Fruit fly (Drosophila melanogaster) whole organism, embryonic: Measurements from ENCODE around the gene CG10300.

Source experiments
- Ada2b ChIP-seq: fragments of 200-800 bp; sonication (Bioruptor generic); IDR thresholded peaks from 2 replicates; pipeline ENCODE4 v1.3.6; 2022; ENCODE audit warnings: missing biosample characterization, missing genetic modification characterization
- Blimp-1 ChIP-seq: fragments of 200-800 bp; sonication (Bioruptor generic); optimal IDR thresholded peaks from 3 replicates; lab custom pipeline; 2018; ENCODE audit warnings: missing biosample characterization, missing genetic modification characterization, mild to moderate bottlenecking, moderate library complexity, missing genetic modification reagents
- BtbVII ChIP-seq: fragments of 200-800 bp; sonication (Bioruptor generic); optimal IDR thresholded peaks from 3 replicates; lab custom pipeline; 2017; ENCODE audit warnings: missing biosample characterization, mild to moderate bottlenecking, missing genetic modification characterization
- CG10654 ChIP-seq: fragments of 200-800 bp; sonication (Bioruptor generic); optimal IDR thresholded peaks from 2 replicates; lab custom pipeline; 2016; ENCODE audit warnings: missing biosample characterization, missing genetic modification characterization
- CG10959 ChIP-seq: fragments of 200-800 bp; sonication (Bioruptor generic); IDR thresholded peaks from 2 replicates; pipeline ENCODE4 v1.3.6; 2022; ENCODE audit warnings: missing biosample characterization, missing genetic modification characterization
- CG12299 ChIP-seq: fragments of 200-800 bp; sonication (Bioruptor generic); optimal IDR thresholded peaks from 2 replicates; lab custom pipeline; 2018; ENCODE audit warnings: missing biosample characterization, mild to moderate bottlenecking, missing genetic modification characterization
- CG13296 ChIP-seq: fragments of 200-800 bp; sonication (Bioruptor generic); optimal IDR thresholded peaks from 3 replicates; lab custom pipeline; 2018; ENCODE audit warnings: missing biosample characterization, mild to moderate bottlenecking, missing genetic modification characterization
- CG14050 ChIP-seq: fragments of 200-800 bp; sonication (Bioruptor generic); IDR thresholded peaks from 3 replicates; pipeline ENCODE4 v1.3.6; 2022; ENCODE audit warnings: missing biosample characterization, missing genetic modification characterization
- CG15269 ChIP-seq: fragments of 200-800 bp; sonication (Bioruptor generic); optimal IDR thresholded peaks from 2 replicates; lab custom pipeline; 2018; ENCODE audit warnings: missing biosample characterization, mild to moderate bottlenecking, missing genetic modification characterization, moderate library complexity
- CG16813 ChIP-seq: fragments of 200-800 bp; sonication (Bioruptor generic); IDR thresholded peaks from 3 replicates; pipeline ENCODE4 v1.3.6; 2022; ENCODE audit warnings: missing biosample characterization, missing genetic modification characterization; ENCODE audit not compliant: partially characterized antibody
- CG16863 ChIP-seq: fragments of 200-800 bp; sonication (Bioruptor generic); optimal IDR thresholded peaks from 3 replicates; lab custom pipeline; 2016; ENCODE audit warnings: missing biosample characterization, missing genetic modification characterization
- CG2199 ChIP-seq: fragments of 200-800 bp; sonication (Bioruptor generic); IDR thresholded peaks from 3 replicates; pipeline ENCODE4 v1.3.6; 2022; ENCODE audit warnings: missing biosample characterization, missing genetic modification characterization
- CG2875 ChIP-seq: fragments of 200-800 bp; sonication (Bioruptor generic); optimal IDR thresholded peaks from 2 replicates; lab custom pipeline; 2017; ENCODE audit warnings: missing biosample characterization, mild to moderate bottlenecking, missing genetic modification characterization, missing genetic modification reagents
- CG30403 ChIP-seq: fragments of 200-800 bp; sonication (Bioruptor generic); optimal IDR thresholded peaks from 3 replicates; lab custom pipeline; 2016; ENCODE audit warnings: missing biosample characterization, missing genetic modification characterization
- CG31388 ChIP-seq: fragments of 200-800 bp; sonication (Bioruptor generic); optimal IDR thresholded peaks from 2 replicates; lab custom pipeline; 2016; ENCODE audit warnings: missing biosample characterization, missing genetic modification characterization
- CG34422 ChIP-seq: fragments of 200-800 bp; sonication (Bioruptor generic); IDR thresholded peaks from 3 replicates; pipeline ENCODE4 v1.3.6; 2022; ENCODE audit warnings: missing biosample characterization, missing genetic modification characterization
- CG4282 ChIP-seq: fragments of 200-800 bp; sonication (Bioruptor generic); optimal IDR thresholded peaks from 2 replicates; lab custom pipeline; 2016; ENCODE audit warnings: missing biosample characterization, missing genetic modification characterization
- CG4617 ChIP-seq: fragments of 200-800 bp; sonication (Bioruptor generic); optimal IDR thresholded peaks from 3 replicates; lab custom pipeline; 2016; ENCODE audit warnings: missing biosample characterization, missing genetic modification characterization, borderline replicate concordance
- CG5953 ChIP-seq: fragments of 200-800 bp; sonication (Bioruptor generic); IDR thresholded peaks from 2 replicates; pipeline ENCODE4 v1.3.6; 2022; ENCODE audit warnings: missing biosample characterization, missing genetic modification characterization
- CG6813 ChIP-seq: fragments of 200-800 bp; sonication (Bioruptor generic); optimal IDR thresholded peaks from 2 replicates; lab custom pipeline; 2017; ENCODE audit warnings: missing biosample characterization, missing genetic modification characterization, mild to moderate bottlenecking, moderate library complexity, missing genetic modification reagents
- CG7372 ChIP-seq: fragments of 200-800 bp; sonication (Bioruptor generic); IDR thresholded peaks from 2 replicates; pipeline ENCODE4 v1.3.6; 2022; ENCODE audit warnings: missing biosample characterization, missing genetic modification characterization
- CG8388 ChIP-seq: fragments of 200-800 bp; sonication (Bioruptor generic); optimal IDR thresholded peaks from 2 replicates; lab custom pipeline; 2019; ENCODE audit warnings: missing biosample characterization, mild to moderate bottlenecking, missing genetic modification characterization, moderate library complexity
- CG8478 ChIP-seq: fragments of >200 bp; optimal IDR thresholded peaks from 2 replicates; lab custom pipeline; 2018
- CG9215 ChIP-seq: fragments of 200-800 bp; sonication (Bioruptor generic); IDR thresholded peaks from 2 replicates; pipeline ENCODE4 v1.3.6; 2022; ENCODE audit warnings: missing biosample characterization, missing genetic modification characterization
- Dbx ChIP-seq: fragments of 200-800 bp; sonication (Bioruptor generic); IDR thresholded peaks from 3 replicates; pipeline ENCODE4 v1.3.6; 2022; ENCODE audit warnings: missing biosample characterization, missing genetic modification characterization
- Eip74EF ChIP-seq, 2 experiments: fragments of 200-800 bp in 1 of 2; fragments of >200 bp in 1 of 2; sonication (Bioruptor generic) in 1 of 2; optimal IDR thresholded peaks; 2 replicates each; lab custom pipeline; 2017 to 2019; ENCODE audit warnings: missing biosample characterization in 2 of 2, missing genetic modification characterization in 2 of 2, mild to moderate bottlenecking in 1 of 2, moderate library complexity in 1 of 2
- Hmx ChIP-seq: fragments of 200-800 bp; sonication (Bioruptor generic); optimal IDR thresholded peaks from 2 replicates; lab custom pipeline; 2016; ENCODE audit warnings: missing biosample characterization, missing genetic modification characterization
- Hr51 ChIP-seq, 2 experiments: fragments of 200-800 bp; sonication (Bioruptor generic); optimal IDR thresholded peaks; 2 replicates in 1 of 2; 3 replicates in 1 of 2; lab custom pipeline; 2016 to 2018; ENCODE audit warnings: missing biosample characterization in 2 of 2, missing genetic modification characterization in 2 of 2, mild to moderate bottlenecking in 1 of 2, moderate library complexity in 1 of 2
- MTF-1 ChIP-seq: fragments of 200-800 bp; sonication (Bioruptor generic); optimal IDR thresholded peaks from 2 replicates; lab custom pipeline; 2018; ENCODE audit warnings: missing biosample characterization, mild to moderate bottlenecking, missing genetic modification characterization, borderline replicate concordance
- Mrtf ChIP-seq: fragments of 200-800 bp; sonication (Bioruptor generic); IDR thresholded peaks from 3 replicates; pipeline ENCODE4 v1.3.6; 2022; ENCODE audit warnings: missing biosample characterization, missing genetic modification characterization
- Oli ChIP-seq: fragments of 200-800 bp; sonication (Bioruptor generic); optimal IDR thresholded peaks from 2 replicates; lab custom pipeline; 2018; ENCODE audit warnings: missing biosample characterization, mild to moderate bottlenecking, missing genetic modification characterization, moderate library complexity
- Opbp ChIP-seq: fragments of 200-800 bp; sonication (Bioruptor generic); IDR thresholded peaks from 3 replicates; pipeline ENCODE4 v1.3.6; 2022; ENCODE audit warnings: missing biosample characterization, missing genetic modification characterization; ENCODE audit not compliant: partially characterized antibody
- Ssrp ChIP-seq: fragments of 200-800 bp; sonication (Bioruptor generic); optimal IDR thresholded peaks from 2 replicates; lab custom pipeline; 2018; ENCODE audit warnings: missing biosample characterization, mild to moderate bottlenecking, missing genetic modification characterization, moderate library complexity
- TFAM ChIP-seq: fragments of 200-800 bp; sonication (Bioruptor generic); optimal IDR thresholded peaks from 2 replicates; lab custom pipeline; 2017; ENCODE audit warnings: missing biosample characterization, missing genetic modification characterization, inconsistent platforms
- Xrp1 ChIP-seq: fragments of 200-800 bp; sonication (Bioruptor generic); IDR thresholded peaks from 2 replicates; pipeline ENCODE4 v1.3.6; 2022; ENCODE audit warnings: missing biosample characterization, missing genetic modification characterization
- ato ChIP-seq: fragments of 200-800 bp; sonication (Bioruptor generic); IDR thresholded peaks from 2 replicates; pipeline ENCODE4 v1.3.6; 2022; ENCODE audit warnings: missing biosample characterization, missing genetic modification characterization; ENCODE audit not compliant: partially characterized antibody
- dan ChIP-seq: fragments of 200-800 bp; sonication (Bioruptor generic); IDR thresholded peaks from 2 replicates; pipeline ENCODE4 v1.3.6; 2022; ENCODE audit warnings: missing biosample characterization, missing genetic modification characterization
- dmrt11E ChIP-seq: fragments of 200-800 bp; sonication (Bioruptor generic); optimal IDR thresholded peaks from 3 replicates; lab custom pipeline; 2018; ENCODE audit warnings: missing biosample characterization, mild to moderate bottlenecking, missing genetic modification characterization, moderate library complexity
- dysf ChIP-seq: fragments of 200-800 bp; sonication (Bioruptor generic); IDR thresholded peaks from 3 replicates; pipeline ENCODE4 v1.3.6; 2022; ENCODE audit warnings: missing biosample characterization, missing genetic modification characterization
- ftz-f1 ChIP-seq: fragments of 200-800 bp; sonication (Bioruptor generic); optimal IDR thresholded peaks from 2 replicates; lab custom pipeline; 2016; ENCODE audit warnings: missing biosample characterization, missing genetic modification characterization
- fu2 ChIP-seq: fragments of 200-800 bp; sonication (Bioruptor generic); optimal IDR thresholded peaks from 2 replicates; lab custom pipeline; 2016; ENCODE audit warnings: missing biosample characterization, missing genetic modification characterization
- grau ChIP-seq: fragments of 200-800 bp; optimal IDR thresholded peaks from 3 replicates; lab custom pipeline; 2019; ENCODE audit warnings: missing biosample characterization, mild to moderate bottlenecking, missing genetic modification characterization, moderate library complexity
- gsb-n ChIP-seq: fragments of 200-800 bp; sonication (Bioruptor generic); optimal IDR thresholded peaks from 3 replicates; lab custom pipeline; 2018; ENCODE audit warnings: missing biosample characterization, mild to moderate bottlenecking, missing genetic modification characterization
- jing ChIP-seq: fragments of 200-800 bp; sonication (Bioruptor generic); optimal IDR thresholded peaks from 2 replicates; lab custom pipeline; 2018; ENCODE audit warnings: missing biosample characterization, mild to moderate bottlenecking, missing genetic modification characterization
- kay ChIP-seq: fragments of 200-800 bp; sonication (Bioruptor generic); optimal IDR thresholded peaks from 2 replicates; lab custom pipeline; 2016; ENCODE audit warnings: missing biosample characterization, missing genetic modification characterization
- lov ChIP-seq, 2 experiments: fragments of 200-800 bp in 1 of 2; fragments of >200 bp in 1 of 2; sonication (Bioruptor generic) in 1 of 2; IDR thresholded peaks in 1 of 2; optimal IDR thresholded peaks in 1 of 2; 2 replicates in 1 of 2; 3 replicates in 1 of 2; pipeline versions ENCODE4 v1.3.6 to Lab custom; 2017 to 2022; ENCODE audit warnings: missing biosample characterization in 1 of 2, missing genetic modification characterization in 1 of 2
- oc ChIP-seq: fragments of 200-800 bp; sonication (Bioruptor generic); optimal IDR thresholded peaks from 2 replicates; lab custom pipeline; 2018; ENCODE audit warnings: missing biosample characterization, mild to moderate bottlenecking, missing genetic modification characterization, moderate library complexity
- so ChIP-seq: fragments of 200-800 bp; sonication (Bioruptor generic); IDR thresholded peaks from 3 replicates; pipeline ENCODE4 v1.3.6; 2022; ENCODE audit warnings: missing biosample characterization, missing genetic modification characterization
- stwl ChIP-seq: fragments of 200-800 bp; sonication (Bioruptor generic); optimal IDR thresholded peaks from 3 replicates; lab custom pipeline; 2018; ENCODE audit warnings: missing biosample characterization, mild to moderate bottlenecking, missing genetic modification characterization, moderate library complexity
- tx ChIP-seq: fragments of 200-800 bp; sonication (Bioruptor generic); optimal IDR thresholded peaks from 2 replicates; lab custom pipeline; 2016; ENCODE audit warnings: missing biosample characterization, missing genetic modification characterization

CG10300 gene

dm6 chr3R:23726740-23727139 lies 15.4 kb downstream of the CG10300 start (continued):
- TF ChIP-seq grau (tag; lab: Kevin White, UChicago) (peak; percentile 87), CG16813 (no peak), tx (GFP tag; lab: Kevin White, UChicago) (peak; percentile 64), ftz-f1 (GFP tag; lab: Kevin White, UChicago) (no peak), CG7372 (GFP tag; lab: Robert Waterston, UW) (peak; percentile 81), Dbx (GFP tag; lab: Robert Waterston, UW) (peak; percentile 92), jing (peak; percentile 22), CG6813 (GFP tag; lab: Kevin White, UChicago) (peak; percentile 65), Opbp (no peak), lov (optimal IDR thresholded peaks at IDR 0.05; lab: Kevin White, UChicago) (no peak), lov (GFP tag; IDR thresholded peaks at IDR 0.05; lab: Robert Waterston, UW) (no peak), Xrp1 (GFP tag; lab: Robert Waterston, UW) (peak; percentile 75), Ssrp (peak; percentile 44), CG2199 (no peak), Hr51 (GFP tag; optimal IDR thresholded peaks at IDR 0.05; lab: Kevin White, UChicago) (peak; percentile 45 to 86), Eip74EF (GFP tag; optimal IDR thresholded peaks at IDR 0.05; lab: Kevin White, UChicago) (peak in 1 of 2 experiments; percentile 50), dan (no peak), dysf (peak; percentile 87), CG4617 (GFP tag; lab: Kevin White, UChicago) (peak; percentile 16), CG10959 (GFP tag; lab: Robert Waterston, UW) (no peak), so (peak; percentile 66; the same call in 1 of the 3 replicates), ato (GFP tag; lab: Robert Waterston, UW) (no peak), TFAM (GFP tag; lab: Kevin White, UChicago) (no peak), CG13296 (GFP tag; lab: Kevin White, UChicago) (peak; percentile 75), Blimp-1 (peak; percentile 57), Oli (tag; lab: Kevin White, UChicago) (peak; percentile 76), CG2875 (no peak), CG31388 (GFP tag; lab: Kevin White, UChicago) (no peak), CG8388 (GFP tag; lab: Kevin White, UChicago) (peak; percentile 31), stwl (no peak), kay (peak; percentile 51), Mrtf (GFP tag; lab: Robert Waterston, UW) (peak; percentile 67; the same call in 1 of the 3 replicates), CG5953 (GFP tag; lab: Robert Waterston, UW) (no peak; the same call in 1 of the 2 replicates), oc (tag; lab: Kevin White, UChicago) (no peak), CG12299 (peak; percentile 37), CG16863 (GFP tag; lab: Kevin White, UChicago) (peak; percentile 50), CG9215 (peak; percentile 72), CG8478 (no peak), CG14050 (peak; percentile 67), Ada2b (peak; percentile 85), CG34422 (GFP tag; lab: Robert Waterston, UW) (no peak; the same call in 2 of the 3 replicates), CG30403 (GFP tag; lab: Kevin White, UChicago) (peak; percentile 86), dmrt11E (tag; lab: Kevin White, UChicago) (peak; percentile 5), gsb-n (tag; lab: Kevin White, UChicago) (peak; percentile 4), fu2 (peak; percentile 65), MTF-1 (GFP tag; lab: Kevin White, UChicago) (no peak), CG15269 (tag; lab: Kevin White, UChicago) (peak; percentile 84), CG4282 (no peak), Hmx (peak; percentile 66), CG10654 (GFP tag; lab: Kevin White, UChicago) (peak; percentile 61), BtbVII (peak; percentile 83)
